Worm (Caenorhabditis elegans): ENCODE data around the gene arrd-2.

DNA sequence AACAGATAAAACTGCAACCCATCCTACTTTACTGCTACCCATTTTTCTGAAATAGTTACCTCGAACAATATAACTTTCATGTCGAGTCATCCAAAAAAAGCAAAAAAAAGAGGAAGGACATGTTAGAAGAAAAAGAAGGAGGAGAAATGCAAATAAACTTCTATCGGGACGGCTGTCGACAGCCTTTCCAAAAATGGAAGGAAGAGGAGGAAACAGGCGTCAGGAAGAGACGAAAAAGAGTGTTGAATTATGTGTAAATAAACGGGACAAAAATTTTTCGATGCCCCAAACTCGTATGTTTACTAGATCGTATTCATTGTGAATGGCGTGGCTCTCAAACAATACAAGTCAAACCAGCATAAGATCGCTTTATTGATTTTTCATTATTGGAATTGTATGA, 20.1 kb downstream of the arrd-2 start, which contains the start of gene M176.5:
- TF ChIP-seq egl-27 (tag; optimal IDR thresholded peaks at IDR 0.05) = no peak
- TF ChIP-seq unc-62 (GFP tag; optimal IDR thresholded peaks at IDR 0.05) = no peak
- TF ChIP-seq lsy-2 (tag; optimal IDR thresholded peaks at IDR 0.05) = no peak
- no peak for TF ChIP-seq unc-39 (tag; optimal IDR thresholded peaks at IDR 0.05)
- no peak for TF ChIP-seq elt-3 (tag; optimal IDR thresholded peaks at IDR 0.05)
- TF ChIP-seq nhr-6 (tag; optimal IDR thresholded peaks at IDR 0.05) = no peak
- TF ChIP-seq lin-39 (tag; optimal IDR thresholded peaks at IDR 0.05) = no peak
- TF ChIP-seq nhr-25 (tag; optimal IDR thresholded peaks at IDR 0.05) = no peak
- TF ChIP-seq lin-13 (GFP tag; optimal IDR thresholded peaks at IDR 0.05) = no peak
- no peak for TF ChIP-seq aly-2 (tag; optimal IDR thresholded peaks at IDR 0.05)
- no peak for TF ChIP-seq ama-1 (optimal IDR thresholded peaks at IDR 0.05)
- no peak for TF ChIP-seq ZK546.5 (tag; optimal IDR thresholded peaks at IDR 0.05)
